Worm (Caenorhabditis elegans) whole organism, L4 larva: Measurements from ENCODE around the gene R13H7.2.

Experiments
- F44E2.7 ChIP-seq: fragments of 200-800 bp; sonication (Bioruptor generic); IDR thresholded peaks from 2 replicates; pipeline ENCODE4 v2.1.2; 2022; ENCODE audit warnings: missing genetic modification characterization, missing compliant biosample characterization
- F49E8.2 ChIP-seq: sonication (generic microtip); optimal IDR thresholded peaks from 2 replicates; lab custom pipeline; 2016; ENCODE audit warnings: missing compliant biosample characterization, mild to moderate bottlenecking, missing genetic modification characterization, borderline replicate concordance
- R02D3.7 ChIP-seq: fragments of 150-350 bp; sonication (generic microtip); optimal IDR thresholded peaks from 3 replicates; lab custom pipeline; 2014; ENCODE audit warnings: missing biosample characterization, missing genetic modification characterization
- T20F7.1 ChIP-seq: fragments of 200-800 bp; sonication (Bioruptor generic); optimal IDR thresholded peaks from 2 replicates; lab custom pipeline; 2018; ENCODE audit warnings: mild to moderate bottlenecking, missing genetic modification characterization, missing compliant biosample characterization
- T26A8.4 ChIP-seq: fragments of 200-800 bp; sonication (Bioruptor generic); IDR thresholded peaks from 2 replicates; pipeline ENCODE4 v1.3.6; 2022; ENCODE audit warnings: missing genetic modification characterization, missing compliant biosample characterization
- Y48G9A.11 ChIP-seq: fragments of 200-800 bp; sonication (Bioruptor generic); IDR thresholded peaks from 2 replicates; pipeline ENCODE4 v1.3.6; 2022; ENCODE audit warnings: missing genetic modification reagents, missing genetic modification characterization, missing compliant biosample characterization
- ZK337.2 ChIP-seq: fragments of 200-800 bp; sonication (Bioruptor generic); IDR thresholded peaks from 2 replicates; pipeline ENCODE4 v1.3.6; 2022; ENCODE audit warnings: missing genetic modification reagents, missing genetic modification characterization, missing compliant biosample characterization
- aha-1 ChIP-seq: fragments of 150-350 bp; peaks from one replicate; lab custom pipeline; 2014; ENCODE audit warnings: missing biosample characterization, missing genetic modification characterization
- ceh-20 ChIP-seq: fragments of 200-800 bp; sonication (Bioruptor generic); IDR thresholded peaks from 2 replicates; pipeline ENCODE4 v1.3.6; 2022; ENCODE audit warnings: missing genetic modification reagents, missing genetic modification characterization, missing compliant biosample characterization
- ceh-28 ChIP-seq: fragments of 150-350 bp; optimal IDR thresholded peaks from 2 replicates; lab custom pipeline; 2014; ENCODE audit warnings: missing biosample characterization, missing genetic modification reagents, missing genetic modification characterization
- ceh-32 ChIP-seq: sonication (generic microtip); optimal IDR thresholded peaks from 2 replicates; lab custom pipeline; 2016; ENCODE audit warnings: mild to moderate bottlenecking, missing genetic modification characterization, missing compliant biosample characterization; ENCODE audit not compliant: poor library complexity
- ceh-44 ChIP-seq: fragments of 200-800 bp; sonication (Bioruptor generic); IDR thresholded peaks from 2 replicates; pipeline ENCODE4 v1.3.6; 2022; ENCODE audit warnings: missing genetic modification reagents, missing genetic modification characterization, missing compliant biosample characterization
- ceh-62 ChIP-seq: sonication (generic microtip); optimal IDR thresholded peaks from 2 replicates; lab custom pipeline; 2017; ENCODE audit warnings: missing biosample characterization, missing genetic modification characterization
- daf-19 ChIP-seq: fragments of 200-800 bp; sonication (Bioruptor generic); conservative IDR thresholded peaks from 2 replicates; pipeline ENCODE4 v1.3.6; 2022; ENCODE audit warnings: missing genetic modification characterization, missing compliant biosample characterization
- daf-8 ChIP-seq: fragments of 200-800 bp; sonication (Bioruptor generic); IDR thresholded peaks from 2 replicates; pipeline ENCODE4 v1.3.6; 2022; ENCODE audit warnings: missing genetic modification characterization, missing compliant biosample characterization
- dmd-6 ChIP-seq: fragments of 200-800 bp; sonication (Bioruptor generic); IDR thresholded peaks from 2 replicates; pipeline ENCODE4 v1.3.6; 2022; ENCODE audit warnings: missing genetic modification reagents, missing genetic modification characterization, missing compliant biosample characterization
- dmd-9 ChIP-seq: fragments of 200-800 bp; sonication (Bioruptor generic); IDR thresholded peaks from 2 replicates; pipeline ENCODE4 v1.3.6; 2022; ENCODE audit warnings: missing genetic modification reagents, missing genetic modification characterization, missing compliant biosample characterization
- dve-1 ChIP-seq: sonication (generic microtip); optimal IDR thresholded peaks from 2 replicates; lab custom pipeline; 2017; ENCODE audit warnings: antibody characterized with exemption, mild to moderate bottlenecking, missing genetic modification characterization, missing compliant biosample characterization; ENCODE audit not compliant: insufficient read depth
- egl-27 ChIP-seq: sonication (generic microtip); optimal IDR thresholded peaks from 3 replicates; lab custom pipeline; 2017; ENCODE audit warnings: missing biosample characterization, missing genetic modification reagents, missing genetic modification characterization
- egl-43 ChIP-seq: fragments of 200-800 bp; sonication (Bioruptor generic); IDR thresholded peaks from 2 replicates; pipeline ENCODE4 v1.3.6; 2022; ENCODE audit warnings: missing genetic modification reagents, missing genetic modification characterization, missing compliant biosample characterization
- gei-8 ChIP-seq: fragments of 200-800 bp; sonication (Bioruptor generic); optimal IDR thresholded peaks from 2 replicates; lab custom pipeline; 2018; ENCODE audit warnings: mild to moderate bottlenecking, missing genetic modification characterization, missing compliant biosample characterization
- hlh-11 ChIP-seq: fragments of 200-800 bp; sonication (Bioruptor generic); optimal IDR thresholded peaks from 2 replicates; lab custom pipeline; 2018; ENCODE audit warnings: mild to moderate bottlenecking, missing genetic modification characterization, missing compliant biosample characterization
- hlh-30 ChIP-seq: sonication (generic microtip); optimal IDR thresholded peaks from 2 replicates; lab custom pipeline; 2017; ENCODE audit warnings: antibody characterized with exemption, mild to moderate bottlenecking, missing genetic modification characterization, missing compliant biosample characterization; ENCODE audit not compliant: insufficient read depth
- jun-1 ChIP-seq: fragments of 150-350 bp; optimal IDR thresholded peaks from 2 replicates; lab custom pipeline; 2014; ENCODE audit warnings: missing biosample characterization, missing genetic modification reagents, missing genetic modification characterization
- lim-7 ChIP-seq: fragments of 200-800 bp; sonication (Bioruptor generic); IDR thresholded peaks from 2 replicates; pipeline ENCODE4 v1.3.6; 2022; ENCODE audit warnings: missing genetic modification characterization, missing compliant biosample characterization
- lin-15B ChIP-seq: fragments of 150-350 bp; sonication (generic microtip); optimal IDR thresholded peaks from 3 replicates; lab custom pipeline; 2014; ENCODE audit warnings: missing biosample characterization, missing genetic modification characterization
- lin-39 ChIP-seq: fragments of 150-350 bp; optimal IDR thresholded peaks from 2 replicates; lab custom pipeline; 2014; ENCODE audit warnings: missing biosample characterization, missing genetic modification reagents, missing genetic modification characterization
- lir-3 ChIP-seq: sonication (generic microtip); optimal IDR thresholded peaks from 2 replicates; lab custom pipeline; 2016; ENCODE audit warnings: mild to moderate bottlenecking, missing genetic modification characterization, missing compliant biosample characterization
- lsy-2 ChIP-seq, 2 experiments: fragments of 150-350 bp in 1 of 2; sonication (generic microtip) in 1 of 2; optimal IDR thresholded peaks; 2 replicates each; lab custom pipeline; 2014 to 2017; ENCODE audit warnings: missing biosample characterization in 2 of 2, missing genetic modification characterization in 2 of 2
- madf-9 ChIP-seq: fragments of 200-800 bp; sonication (Bioruptor generic); conservative IDR thresholded peaks from 2 replicates; pipeline ENCODE4 v1.3.6; 2022; ENCODE audit warnings: missing genetic modification reagents, missing genetic modification characterization, missing compliant biosample characterization
- mdl-1 ChIP-seq, 2 experiments: fragments of 150-350 bp in 1 of 2; sonication (generic microtip) in 1 of 2; optimal IDR thresholded peaks; 2 replicates each; lab custom pipeline; 2014 to 2017; ENCODE audit warnings: missing biosample characterization in 2 of 2, missing genetic modification characterization in 2 of 2
- mdt-29 ChIP-seq: fragments of 200-800 bp; sonication (Bioruptor generic); IDR thresholded peaks from 2 replicates; pipeline ENCODE4 v1.3.6; 2022; ENCODE audit warnings: missing genetic modification reagents, missing genetic modification characterization, missing compliant biosample characterization
- mep-1 ChIP-seq: fragments of 150-350 bp; sonication (generic microtip); optimal IDR thresholded peaks from 3 replicates; lab custom pipeline; 2014; ENCODE audit warnings: missing biosample characterization, missing genetic modification characterization
- mxl-2 ChIP-seq: fragments of 200-800 bp; sonication (Bioruptor generic); conservative IDR thresholded peaks from 2 replicates; pipeline ENCODE4 v1.3.6; 2022; ENCODE audit warnings: missing genetic modification reagents, missing genetic modification characterization, missing compliant biosample characterization
- nhr-10 ChIP-seq: fragments of 150-350 bp; optimal IDR thresholded peaks from 2 replicates; lab custom pipeline; 2014; ENCODE audit warnings: missing biosample characterization, missing genetic modification characterization
- nhr-237 ChIP-seq: sonication (generic microtip); optimal IDR thresholded peaks from 2 replicates; lab custom pipeline; 2017; ENCODE audit warnings: missing biosample characterization, missing genetic modification characterization
- nhr-48 ChIP-seq: sonication (generic microtip); optimal IDR thresholded peaks from 2 replicates; lab custom pipeline; 2016; ENCODE audit warnings: mild to moderate bottlenecking, missing genetic modification characterization, missing compliant biosample characterization
- nhr-6 ChIP-seq: fragments of 150-350 bp; optimal IDR thresholded peaks from 2 replicates; lab custom pipeline; 2014; ENCODE audit warnings: missing biosample characterization, missing genetic modification characterization
- nhr-76 ChIP-seq: fragments of 150-350 bp; optimal IDR thresholded peaks from 2 replicates; lab custom pipeline; 2014; ENCODE audit warnings: missing biosample characterization, missing genetic modification characterization
- pha-4 ChIP-seq, 2 experiments: fragments of 150-350 bp in 1 of 2; fragments of 200-800 bp in 1 of 2; sonication (Bioruptor generic) in 1 of 2; IDR thresholded peaks in 1 of 2; optimal IDR thresholded peaks in 1 of 2; 2 replicates each; pipeline versions ENCODE4 v1.3.6 to Lab custom; 2014 to 2022; ENCODE audit warnings: missing genetic modification characterization in 2 of 2, missing genetic modification reagents in 2 of 2, missing biosample characterization in 1 of 2, missing compliant biosample characterization in 1 of 2
- pqm-1 ChIP-seq: sonication (generic microtip); optimal IDR thresholded peaks from 2 replicates; lab custom pipeline; 2017; ENCODE audit warnings: missing biosample characterization, missing genetic modification characterization
- sdz-12 ChIP-seq: fragments of 200-800 bp; sonication (Bioruptor generic); optimal IDR thresholded peaks from 2 replicates; lab custom pipeline; 2018; ENCODE audit warnings: mild to moderate bottlenecking, missing genetic modification characterization, missing compliant biosample characterization
- skn-1 ChIP-seq: fragments of 150-350 bp; optimal IDR thresholded peaks from 2 replicates; lab custom pipeline; 2014; ENCODE audit warnings: missing biosample characterization, missing genetic modification characterization
- snpc-4 ChIP-seq: fragments of 150-350 bp; optimal IDR thresholded peaks from 2 replicates; lab custom pipeline; 2014; ENCODE audit warnings: missing biosample characterization, missing genetic modification characterization
- spr-1 ChIP-seq: sonication (generic microtip); optimal IDR thresholded peaks from 2 replicates; lab custom pipeline; 2016; ENCODE audit warnings: mild to moderate bottlenecking, missing genetic modification characterization, missing compliant biosample characterization
- spr-3 ChIP-seq: fragments of 200-800 bp; sonication (Bioruptor generic); optimal IDR thresholded peaks from 2 replicates; lab custom pipeline; 2018; ENCODE audit warnings: mild to moderate bottlenecking, missing genetic modification characterization, missing compliant biosample characterization
- unc-62 ChIP-seq, 3 experiments: fragments of 150-350 bp in 1 of 3; sonication (generic microtip); optimal IDR thresholded peaks in 2 of 3; peaks in 1 of 3; 1 replicate in 1 of 3; 2 replicates in 2 of 3; lab custom pipeline; 2014 to 2017; ENCODE audit warnings: missing biosample characterization in 3 of 3, missing genetic modification characterization in 3 of 3, missing genetic modification reagents in 3 of 3, missing genotype in 1 of 3
- zag-1 ChIP-seq: fragments of 150-350 bp; optimal IDR thresholded peaks from 2 replicates; lab custom pipeline; 2014; ENCODE audit warnings: missing biosample characterization, missing genetic modification characterization
- zfp-2 ChIP-seq: sonication (generic microtip); optimal IDR thresholded peaks from 2 replicates; lab custom pipeline; 2016; ENCODE audit warnings: mild to moderate bottlenecking, missing genetic modification characterization, missing compliant biosample characterization
- zfp-3 ChIP-seq: fragments of 200-800 bp; sonication (Bioruptor generic); conservative IDR thresholded peaks from 2 replicates; pipeline ENCODE4 v1.3.6; 2022; ENCODE audit warnings: missing genetic modification reagents, missing genetic modification characterization, missing compliant biosample characterization
- ztf-11 ChIP-seq: fragments of 150-350 bp; optimal IDR thresholded peaks from 2 replicates; lab custom pipeline; 2014; ENCODE audit warnings: missing biosample characterization, missing genetic modification characterization

Gene R13H7.2

DNA sequence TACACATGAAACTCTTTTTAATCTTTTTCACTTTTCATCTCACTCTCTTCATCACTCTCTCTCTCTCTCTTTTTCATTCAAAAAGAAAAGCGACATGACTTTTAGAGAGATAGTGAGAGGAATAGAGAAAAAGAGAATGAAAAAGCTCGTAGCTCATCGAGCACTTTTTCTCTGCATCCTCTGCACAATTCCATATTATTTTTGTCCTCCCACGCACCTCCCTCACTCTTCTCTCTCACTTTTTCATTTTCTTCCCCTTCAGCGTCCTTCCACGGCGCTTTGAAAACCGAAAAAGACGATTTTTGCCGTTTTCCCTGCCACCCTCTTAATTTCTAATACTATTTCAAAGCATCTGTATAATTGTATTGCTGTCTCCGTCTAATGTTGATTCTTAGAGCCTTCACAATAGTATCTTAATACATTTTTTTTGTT, 20.1 kb downstream of the R13H7.2 start (continued):
- TF ChIP-seq pha-4 (GFP tag; IDR thresholded peaks at IDR 0.05; lab: Robert Waterston, UW) (peak; percentile 54), pha-4 (tag; optimal IDR thresholded peaks at IDR 0.05; lab: Kevin White, UChicago) (peak; percentile 89), egl-27 (tag; lab: Kevin White, UChicago) (no peak), spr-3 (GFP tag; lab: Kevin White, UChicago) (no peak), ZK337.2 (GFP tag; lab: Robert Waterston, UW) (peak; percentile 98), zfp-3 (GFP tag; lab: Robert Waterston, UW) (no peak), ceh-32 (tag; lab: Kevin White, UChicago) (no peak), nhr-76 (tag; lab: Kevin White, UChicago) (peak; percentile 56), daf-8 (GFP tag; lab: Robert Waterston, UW) (no peak), zfp-2 (no peak), T20F7.1 (GFP tag; lab: Kevin White, UChicago) (peak; percentile 55), dve-1 (peak; percentile 93), Y48G9A.11 (GFP tag; lab: Robert Waterston, UW) (no peak), lin-15B (tag; lab: Kevin White, UChicago) (no peak), R02D3.7 (no peak), nhr-6 (tag; lab: Kevin White, UChicago) (peak; percentile 75), lin-39 (tag; lab: Kevin White, UChicago) (no peak), lsy-2 (tag; optimal IDR thresholded peaks at IDR 0.05; lab: Kevin White, UChicago) (peak; percentile 48 to 80), egl-43 (GFP tag; lab: Robert Waterston, UW) (no peak), sdz-12 (GFP tag; lab: Kevin White, UChicago) (no peak), mxl-2 (no peak), nhr-48 (peak; percentile 88), ztf-11 (no peak), skn-1 (tag; lab: Kevin White, UChicago) (no peak), lir-3 (tag; lab: Kevin White, UChicago) (no peak), zag-1 (tag; lab: Kevin White, UChicago) (no peak), dmd-6 (GFP tag; lab: Robert Waterston, UW) (peak; percentile 94), nhr-237 (no peak), F49E8.2 (tag; lab: Kevin White, UChicago) (no peak), T26A8.4 (GFP tag; lab: Robert Waterston, UW) (no peak; the same call in none of the 2 replicates), pqm-1 (tag; lab: Kevin White, UChicago) (peak; percentile 46), mdt-29 (no peak), ceh-28 (tag; lab: Kevin White, UChicago) (no peak), hlh-11 (tag; lab: Kevin White, UChicago) (peak; percentile 96), F44E2.7 (GFP tag; lab: Robert Waterston, UW) (no peak), mep-1 (tag; lab: Kevin White, UChicago) (peak; percentile 86), jun-1 (tag; lab: Kevin White, UChicago) (no peak), lim-7 (no peak), unc-62 (GFP tag; optimal IDR thresholded peaks at IDR 0.05 in 1 of 2; lab: Kevin White, UChicago) (no peak), unc-62 (tag; optimal IDR thresholded peaks at IDR 0.05; lab: Kevin White, UChicago) (no peak), gei-8 (GFP tag; lab: Kevin White, UChicago) (peak; percentile 49), spr-1 (peak; percentile 40), daf-19 (no peak), mdl-1 (tag; optimal IDR thresholded peaks at IDR 0.05; lab: Kevin White, UChicago) (peak; percentile 28 to 62), snpc-4 (no peak), madf-9 (GFP tag; lab: Robert Waterston, UW) (no peak), ceh-62 (no peak), aha-1 (peak; percentile 97), dmd-9 (GFP tag; lab: Robert Waterston, UW) (no peak), ceh-44 (GFP tag; lab: Robert Waterston, UW) (no peak), ceh-20 (peak; percentile 79), nhr-10 (tag; lab: Kevin White, UChicago) (no peak), hlh-30 (tag; lab: Kevin White, UChicago) (peak; percentile 80)
